Worm (Caenorhabditis elegans) whole organism, young adult: ENCODE results near the gene enri-1.

Experiments
- B0019.2 ChIP-seq: fragments of 200-800 bp; sonication (Bioruptor generic); conservative IDR thresholded peaks from 2 replicates; pipeline ENCODE4 v1.3.6; 2022; ENCODE audit warnings: missing genetic modification reagents, missing genetic modification characterization, missing compliant biosample characterization
- B0261.1 ChIP-seq: sonication (generic microtip); optimal IDR thresholded peaks from 2 replicates; lab custom pipeline; 2016; ENCODE audit warnings: mild to moderate bottlenecking, missing genetic modification characterization, moderate library complexity, missing compliant biosample characterization
- F10E7.11 ChIP-seq: sonication (generic microtip); optimal IDR thresholded peaks from 2 replicates; lab custom pipeline; 2017; ENCODE audit warnings: mild to moderate bottlenecking, missing genetic modification characterization, moderate library complexity, missing compliant biosample characterization
- F37B4.10 ChIP-seq: fragments of 200-800 bp; sonication (Bioruptor generic); IDR thresholded peaks from 2 replicates; pipeline ENCODE4 v1.3.6; 2022; ENCODE audit warnings: missing genetic modification characterization, missing compliant biosample characterization
- F39B2.1 ChIP-seq: fragments of 200-800 bp; sonication (Bioruptor generic); IDR thresholded peaks from 2 replicates; pipeline ENCODE4 v1.3.6; 2022; ENCODE audit warnings: missing genetic modification reagents, missing genetic modification characterization, missing compliant biosample characterization
- T26A5.8 ChIP-seq: sonication (generic microtip); optimal IDR thresholded peaks from 2 replicates; lab custom pipeline; 2016; ENCODE audit warnings: missing genetic modification characterization, missing compliant biosample characterization
- Y79H2A.3 ChIP-seq: fragments of 200-800 bp; sonication (Bioruptor generic); conservative IDR thresholded peaks from 2 replicates; pipeline ENCODE4 v1.3.6; 2022; ENCODE audit warnings: missing genetic modification reagents, missing genetic modification characterization, missing compliant biosample characterization
- akir-1 ChIP-seq: fragments of 200-800 bp; sonication (Bioruptor generic); optimal IDR thresholded peaks from 2 replicates; lab custom pipeline; 2018; ENCODE audit warnings: mild to moderate bottlenecking, missing genetic modification characterization, moderate library complexity, missing compliant biosample characterization
- aptf-2 ChIP-seq: fragments of 200-800 bp; sonication (Bioruptor generic); conservative IDR thresholded peaks from 2 replicates; pipeline ENCODE4 v1.3.6; 2022; ENCODE audit warnings: missing genetic modification reagents, missing genetic modification characterization, missing compliant biosample characterization
- cebp-2 ChIP-seq: fragments of 200-800 bp; sonication (Bioruptor generic); IDR thresholded peaks from 2 replicates; pipeline ENCODE4 v1.3.6; 2022; ENCODE audit warnings: missing genetic modification characterization, missing compliant biosample characterization
- ceh-91 ChIP-seq: fragments of 200-800 bp; sonication (Bioruptor generic); IDR thresholded peaks from 2 replicates; pipeline ENCODE4 v1.3.6; 2022; ENCODE audit warnings: missing genetic modification reagents, missing genetic modification characterization, missing compliant biosample characterization
- chd-7 ChIP-seq: sonication (generic microtip); optimal IDR thresholded peaks from 2 replicates; lab custom pipeline; 2016; ENCODE audit warnings: mild to moderate bottlenecking, missing genetic modification characterization, moderate library complexity, missing compliant biosample characterization
- dox-1 ChIP-seq: fragments of 200-800 bp; sonication (Bioruptor generic); IDR thresholded peaks from 2 replicates; pipeline ENCODE4 v1.3.6; 2022; ENCODE audit warnings: missing genetic modification reagents, missing genetic modification characterization, missing compliant biosample characterization
- hmg-1.2 ChIP-seq: fragments of 200-800 bp; sonication (Bioruptor generic); IDR thresholded peaks from 2 replicates; pipeline ENCODE4 v1.3.6; 2022; ENCODE audit warnings: missing genetic modification reagents, missing genetic modification characterization, missing compliant biosample characterization
- hmg-20 ChIP-seq: fragments of 200-800 bp; sonication (Bioruptor generic); IDR thresholded peaks from 2 replicates; pipeline ENCODE4 v1.3.6; 2022; ENCODE audit warnings: missing genetic modification reagents, missing genetic modification characterization, missing compliant biosample characterization
- lag-1 ChIP-seq: fragments of 200-800 bp; sonication (Bioruptor generic); IDR thresholded peaks from 2 replicates; pipeline ENCODE4 v1.3.6; 2022; ENCODE audit warnings: missing genetic modification reagents, missing genetic modification characterization, missing compliant biosample characterization
- lsy-27 ChIP-seq: sonication (generic microtip); optimal IDR thresholded peaks from 2 replicates; lab custom pipeline; 2017; ENCODE audit warnings: missing genetic modification characterization, mild to moderate bottlenecking, missing compliant biosample characterization, antibody characterized with exemption, missing genotype, borderline replicate concordance; ENCODE audit not compliant: insufficient read depth
- madf-10 ChIP-seq: sonication (generic microtip); optimal IDR thresholded peaks from 2 replicates; lab custom pipeline; 2016; ENCODE audit warnings: mild to moderate bottlenecking, missing genetic modification characterization, missing compliant biosample characterization
- madf-6 ChIP-seq: fragments of 200-800 bp; sonication (Bioruptor generic); IDR thresholded peaks from 2 replicates; pipeline ENCODE4 v1.3.6; 2022; ENCODE audit warnings: missing genetic modification reagents, missing genetic modification characterization, missing compliant biosample characterization
- mes-4 ChIP-seq: sonication (generic microtip); optimal IDR thresholded peaks from 2 replicates; lab custom pipeline; 2016; ENCODE audit warnings: missing genotype, missing genetic modification characterization, missing compliant biosample characterization
- nhr-120 ChIP-seq: fragments of 200-800 bp; sonication (Bioruptor generic); IDR thresholded peaks from 2 replicates; pipeline ENCODE4 v1.3.6; 2022; ENCODE audit warnings: missing genetic modification characterization, missing compliant biosample characterization
- nhr-179 ChIP-seq: sonication (generic microtip); optimal IDR thresholded peaks from 2 replicates; lab custom pipeline; 2016; ENCODE audit warnings: mild to moderate bottlenecking, missing genetic modification characterization, missing compliant biosample characterization
- nhr-80 ChIP-seq: sonication (generic microtip); optimal IDR thresholded peaks from 2 replicates; lab custom pipeline; 2016; ENCODE audit warnings: missing genetic modification characterization, missing compliant biosample characterization
- nhr-90 ChIP-seq: sonication (generic microtip); optimal IDR thresholded peaks from 2 replicates; lab custom pipeline; 2016; ENCODE audit warnings: missing genotype, mild to moderate bottlenecking, missing genetic modification characterization, missing compliant biosample characterization
- repo-1 ChIP-seq: sonication (generic microtip); optimal IDR thresholded peaks from 2 replicates; lab custom pipeline; 2017; ENCODE audit warnings: mild to moderate bottlenecking, missing genetic modification characterization, missing compliant biosample characterization
- rpc-1 ChIP-seq, 2 experiments: fragments of 150-350 bp in 1 of 2; sonication (generic microtip) in 1 of 2; optimal IDR thresholded peaks; 2 replicates each; lab custom pipeline; 2014 to 2018; ENCODE audit warnings: missing biosample characterization in 1 of 2, missing genetic modification characterization in 1 of 2, missing genetic modification reagents in 1 of 2, missing genotype in 1 of 2
- snpc-1.1 ChIP-seq: sonication (generic microtip); optimal IDR thresholded peaks from 2 replicates; lab custom pipeline; 2017; ENCODE audit warnings: missing genetic modification characterization, mild to moderate bottlenecking, missing compliant biosample characterization, antibody characterized with exemption, moderate library complexity, missing genotype, missing genetic modification reagents; ENCODE audit not compliant: insufficient read depth
- snpc-4 ChIP-seq, 5 experiments: fragments of 150-350 bp in 1 of 5; sonication (generic microtip) in 4 of 5; optimal IDR thresholded peaks; 2 replicates each; lab custom pipeline; 2014 to 2018; ENCODE audit warnings: missing genetic modification characterization in 5 of 5, missing biosample characterization in 3 of 5, antibody characterized with exemption in 2 of 5, mild to moderate bottlenecking in 2 of 5, missing compliant biosample characterization in 2 of 5, missing genotype in 2 of 5, moderate library complexity in 2 of 5, missing genetic modification reagents in 1 of 5
- tbp1 ChIP-seq: fragments of 200-800 bp; sonication (Bioruptor generic); optimal IDR thresholded peaks from 2 replicates; lab custom pipeline; 2018; ENCODE audit warnings: mild to moderate bottlenecking, missing genetic modification characterization, missing compliant biosample characterization
- tbx-9 ChIP-seq: sonication (generic microtip); optimal IDR thresholded peaks from 2 replicates; lab custom pipeline; 2016; ENCODE audit warnings: borderline replicate concordance, missing genetic modification characterization, inconsistent platforms, missing compliant biosample characterization
- tlf-1 ChIP-seq: fragments of 200-800 bp; sonication (Bioruptor generic); optimal IDR thresholded peaks from 2 replicates; lab custom pipeline; 2018; ENCODE audit warnings: mild to moderate bottlenecking, missing genetic modification characterization, missing compliant biosample characterization
- unc-130 ChIP-seq: sonication (generic microtip); optimal IDR thresholded peaks from 2 replicates; lab custom pipeline; 2016; ENCODE audit warnings: missing genetic modification reagents, missing genetic modification characterization, missing compliant biosample characterization
- xnd-1 ChIP-seq: sonication (generic microtip); optimal IDR thresholded peaks from 2 replicates; lab custom pipeline; 2016; ENCODE audit warnings: missing genotype, missing genetic modification reagents, missing genetic modification characterization, missing compliant biosample characterization
- ztf-18 ChIP-seq: sonication (generic microtip); optimal IDR thresholded peaks from 2 replicates; lab custom pipeline; 2016; ENCODE audit warnings: missing genotype, mild to moderate bottlenecking, missing genetic modification characterization, missing compliant biosample characterization
- ztf-3 ChIP-seq: fragments of 200-800 bp; sonication (Bioruptor generic); optimal IDR thresholded peaks from 2 replicates; lab custom pipeline; 2018; ENCODE audit warnings: mild to moderate bottlenecking, missing genetic modification characterization, missing compliant biosample characterization

Gene enri-1

DNA sequence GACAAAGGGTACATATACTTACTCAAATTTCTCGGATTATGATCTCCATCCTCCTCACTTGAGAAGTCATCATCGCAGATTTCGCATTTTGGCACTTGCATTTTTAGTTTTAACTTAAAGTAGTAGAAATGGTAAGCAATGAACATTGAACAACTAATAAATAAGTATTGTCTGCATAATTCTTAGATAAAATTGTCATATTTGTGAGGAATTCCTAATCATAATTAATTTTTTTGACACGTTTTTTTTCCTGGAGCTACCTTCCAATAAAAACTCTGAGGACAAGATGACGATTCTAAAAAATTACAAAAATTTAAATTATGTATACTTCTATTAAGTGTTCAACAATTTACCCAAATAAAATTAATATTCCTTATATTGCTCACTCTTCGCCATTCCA is 28.7 kb downstream of the enri-1 start, which contains the start of the genes trim-21 and B0281.1:
Gene trim-21 (minus strand): TSS at position 101 of the 400 bp plus-strand sequence.
Gene B0281.1 (plus strand): TSS at position 321 of the 400 bp plus-strand sequence.
- no peak for TF ChIP-seq lsy-27 (tag; lab: Kevin White, UChicago)

DNA sequence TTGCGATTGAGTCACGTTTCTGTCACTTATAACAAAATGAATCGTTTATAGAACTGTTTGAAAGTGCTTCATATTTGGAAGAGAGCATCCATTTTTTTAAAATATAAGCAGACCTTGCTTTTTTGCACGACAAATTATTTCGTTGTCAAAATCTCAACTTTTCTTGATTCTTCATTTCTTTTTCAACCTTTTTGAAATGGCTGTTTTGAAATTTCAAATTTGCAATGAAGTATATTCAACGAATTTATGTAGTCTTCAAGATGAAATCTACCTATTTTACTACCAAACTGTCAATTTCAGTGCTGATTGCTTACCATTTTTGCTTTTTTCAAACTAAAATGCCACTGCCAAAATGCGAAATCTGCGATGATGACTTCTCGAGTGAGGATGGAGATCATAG is 34.7 kb downstream of the enri-1 start, which contains the start of gene B0281.3:
Gene B0281.3 (plus strand): TSS at position 301 of the 400 bp plus-strand sequence.
- TF ChIP-seq rpc-1 (optimal IDR thresholded peaks at IDR 0.05; lab: Kevin White, UChicago) = no peak
- no peak for TF ChIP-seq rpc-1 (tag; optimal IDR thresholded peaks at IDR 0.05; lab: Kevin White, UChicago)
- no peak for TF ChIP-seq madf-10 (tag; lab: Kevin White, UChicago)
- no peak for TF ChIP-seq mes-4 (tag; lab: Kevin White, UChicago)
- TF ChIP-seq nhr-120 = no peak
- no peak for TF ChIP-seq Y79H2A.3
- TF ChIP-seq F10E7.11 = no peak
- TF ChIP-seq xnd-1 (tag; lab: Kevin White, UChicago) = no peak
- no peak for TF ChIP-seq nhr-179 (tag; lab: Kevin White, UChicago)
- no peak for TF ChIP-seq B0019.2
- TF ChIP-seq T26A5.8 (tag; lab: Kevin White, UChicago) = no peak
- no peak for TF ChIP-seq ztf-18 (tag; lab: Kevin White, UChicago)
- TF ChIP-seq aptf-2 (GFP tag; lab: Robert Waterston, UW) = no peak
- TF ChIP-seq lag-1 (GFP tag; lab: Robert Waterston, UW) = no peak
- TF ChIP-seq unc-130 (GFP tag; lab: Kevin White, UChicago) = no peak
- no peak for TF ChIP-seq cebp-2 (GFP tag; lab: Robert Waterston, UW)
- TF ChIP-seq F37B4.10 (GFP tag; lab: Robert Waterston, UW) = no peak
- TF ChIP-seq nhr-90 = no peak
- no peak for TF ChIP-seq dox-1 (GFP tag; lab: Robert Waterston, UW)
- no peak for TF ChIP-seq snpc-1.1 (tag; lab: Kevin White, UChicago)

DNA sequence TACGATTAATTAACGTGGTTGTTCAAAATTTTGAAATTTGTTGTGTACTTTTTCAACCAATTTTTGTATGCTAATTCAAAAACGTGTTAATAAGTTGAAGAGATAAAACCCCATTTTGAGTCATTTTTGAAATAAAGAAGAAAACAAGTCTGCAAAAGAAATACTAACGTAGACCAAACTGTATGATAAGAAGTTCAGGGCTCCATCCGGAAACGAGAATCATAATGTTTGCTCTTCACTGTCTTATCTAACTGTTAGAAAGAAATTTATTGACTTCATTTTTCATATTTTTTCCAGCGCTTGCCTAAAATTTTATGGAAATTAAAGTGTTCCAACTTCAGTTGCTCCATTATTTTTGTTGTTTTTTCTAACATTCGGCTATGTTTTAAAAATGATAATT is 35.9 kb downstream of the enri-1 start:
- TF ChIP-seq chd-7 = no peak
- no peak for TF ChIP-seq ztf-3
- TF ChIP-seq nhr-80 (tag; lab: Kevin White, UChicago) = peak; percentile 62
- TF ChIP-seq akir-1 (GFP tag; lab: Kevin White, UChicago) = no peak

DNA sequence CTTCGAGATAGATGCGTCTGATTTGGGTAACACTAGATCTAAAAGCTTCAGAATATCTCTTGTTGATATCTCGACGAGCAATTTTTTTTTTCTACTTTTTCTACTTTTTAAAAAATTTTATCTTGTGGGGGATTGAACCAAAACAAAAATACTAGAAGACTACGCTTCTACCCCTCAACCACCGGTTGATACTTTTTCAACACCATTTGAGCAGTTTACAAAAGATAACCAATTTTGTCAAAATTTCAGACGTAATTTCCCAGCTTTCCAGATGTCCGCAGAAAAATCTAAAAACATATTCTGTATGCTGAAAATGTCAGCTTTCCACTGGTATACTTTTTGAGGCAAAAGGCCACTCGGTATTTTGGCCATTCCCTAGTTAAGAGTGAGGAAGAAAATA is 36.8 kb downstream of the enri-1 start:
- TF ChIP-seq rpc-1 (optimal IDR thresholded peaks at IDR 0.05; lab: Kevin White, UChicago) (peak; percentile 46), rpc-1 (tag; optimal IDR thresholded peaks at IDR 0.05; lab: Kevin White, UChicago) (peak; percentile 70), snpc-4 (GFP tag; optimal IDR thresholded peaks at IDR 0.05; lab: Kevin White, UChicago) (no peak), snpc-4 (tag; optimal IDR thresholded peaks at IDR 0.05; lab: Kevin White, UChicago) (no peak), unc-130 (GFP tag; lab: Kevin White, UChicago) (no peak), madf-10 (tag; lab: Kevin White, UChicago) (no peak), ceh-91 (GFP tag; lab: Robert Waterston, UW) (no peak), aptf-2 (GFP tag; lab: Robert Waterston, UW) (no peak), B0261.1 (tag; lab: Kevin White, UChicago) (peak; percentile 54), repo-1 (tag; lab: Kevin White, UChicago) (no peak), F39B2.1 (GFP tag; lab: Robert Waterston, UW) (no peak), B0019.2 (no peak), tlf-1 (GFP tag; lab: Kevin White, UChicago) (no peak), madf-6 (no peak), tbp1 (GFP tag; lab: Kevin White, UChicago) (peak; percentile 86), Y79H2A.3 (no peak), hmg-20 (GFP tag; lab: Robert Waterston, UW) (no peak), hmg-1.2 (GFP tag; lab: Robert Waterston, UW) (no peak), F37B4.10 (GFP tag; lab: Robert Waterston, UW) (no peak), tbx-9 (tag; lab: Kevin White, UChicago) (no peak)
- TF ChIP-seq, all 124 proteins: peak for 3
